Fruit fly (Drosophila melanogaster): ENCODE measurements around the gene dy.

The dy gene

dm6 chrX:11806867-11807747 lies 28.5 kb upstream of the dy start, which contains the start of gene Hsc70-3 (continued):
- no peak for TF ChIP-seq Poxn (GFP tag; IDR thresholded peaks at IDR 0.05)
- no peak for TF ChIP-seq run (tag; optimal IDR thresholded peaks at IDR 0.05)
- no peak for TF ChIP-seq ken (GFP tag; IDR thresholded peaks at IDR 0.05)
- TF ChIP-seq Hand (GFP tag; optimal IDR thresholded peaks at IDR 0.05): peak; percentile 9
- TF ChIP-seq Sin3A (optimal IDR thresholded peaks at IDR 0.05): no peak
- TF ChIP-seq row (GFP tag; IDR thresholded peaks at IDR 0.05): peak; percentile 83
- peak; percentile 25; the same call in 1 of the 2 replicates for TF ChIP-seq CG31441 (GFP tag; IDR thresholded peaks at IDR 0.05)
- no peak for TF ChIP-seq TFAM (GFP tag; optimal IDR thresholded peaks at IDR 0.05)
- TF ChIP-seq GATAe (GFP tag; conservative IDR thresholded peaks at IDR 0.05): no peak
- peak; percentile 75; the same call in 2 of the 3 replicates for TF ChIP-seq CG34224 (GFP tag; IDR thresholded peaks at IDR 0.05; ENCODE audit: partially characterized antibody)
- no peak for TF ChIP-seq CG3995 (GFP tag; optimal IDR thresholded peaks at IDR 0.05)
- TF ChIP-seq Neu2 (GFP tag; optimal IDR thresholded peaks at IDR 0.05; ENCODE audit: borderline replicate concordance): no peak
- TF ChIP-seq Pdp1 (GFP tag; optimal IDR thresholded peaks at IDR 0.05): peak in 1 of 2 experiments; percentile 36
- 0 out of 2 replicates have a peak, but pooled peaks have one; percentile 17 for TF ChIP-seq sim (GFP tag; IDR thresholded peaks at IDR 0.05)
- no peak for TF ChIP-seq maf-S (GFP tag; optimal IDR thresholded peaks at IDR 0.05)
- TF ChIP-seq al (GFP tag; IDR thresholded peaks at IDR 0.05): no peak
- TF ChIP-seq HLHmδ (GFP tag; optimal IDR thresholded peaks at IDR 0.05): peak; percentile 62
- peak; percentile 30 for TF ChIP-seq CG7556 (GFP tag; optimal IDR thresholded peaks at IDR 0.05)
- no peak for TF ChIP-seq mam (GFP tag; optimal IDR thresholded peaks at IDR 0.05)
- TF ChIP-seq CG12104 (GFP tag; optimal IDR thresholded peaks at IDR 0.05): no peak
- no peak for TF ChIP-seq Taf1 (GFP tag; IDR thresholded peaks at IDR 0.05)
- TF ChIP-seq CG3065 (GFP tag; optimal IDR thresholded peaks at IDR 0.05): peak; percentile 49
- no peak for TF ChIP-seq chn (GFP tag; optimal IDR thresholded peaks at IDR 0.05)
- TF ChIP-seq sr (GFP tag; IDR thresholded peaks at IDR 0.05): peak; percentile 86
- TF ChIP-seq CTCF (GFP tag; optimal IDR thresholded peaks at IDR 0.05): no peak
- TF ChIP-seq CG6854 (GFP tag; optimal IDR thresholded peaks at IDR 0.05): no peak
- TF ChIP-seq CG2120 (GFP tag; optimal IDR thresholded peaks at IDR 0.05): no peak
- TF ChIP-seq CG1647 (GFP tag; optimal IDR thresholded peaks at IDR 0.05): no peak

- TF ChIP-seq Abd-B (GFP tag; optimal IDR thresholded peaks at IDR 0.05) (no peak), CG42726 (GFP tag; IDR thresholded peaks at IDR 0.05; ENCODE audit: partially characterized antibody) (no peak), aop (GFP tag; IDR thresholded peaks at IDR 0.05) (no peak), bcd (GFP tag; optimal IDR thresholded peaks at IDR 0.05) (no peak), amos (GFP tag; IDR thresholded peaks at IDR 0.05; ENCODE audit: partially characterized antibody) (0 out of 2 replicates have a peak, but pooled peaks have one; percentile 21), CG1603 (tag; optimal IDR thresholded peaks at IDR 0.05) (peak; percentile 42), BEAF-32 (GFP tag; optimal IDR thresholded peaks at IDR 0.05) (peak; percentile 30), Drgx (GFP tag; IDR thresholded peaks at IDR 0.05) (no peak), CG15514 (GFP tag; optimal IDR thresholded peaks at IDR 0.05) (peak; percentile 59), CG14441 (GFP tag; IDR thresholded peaks at IDR 0.05) (no peak), dimm (GFP tag; IDR thresholded peaks at IDR 0.05) (no peak), CG1647 (GFP tag; optimal IDR thresholded peaks at IDR 0.05) (no peak), CG14860 (GFP tag; IDR thresholded peaks at IDR 0.05; ENCODE audit: partially characterized antibody) (no peak), CG13624 (GFP tag; optimal IDR thresholded peaks at IDR 0.05) (no peak), Hr78 (GFP tag; optimal IDR thresholded peaks at IDR 0.05) (no peak), Nf-YB (GFP tag; optimal IDR thresholded peaks at IDR 0.05) (no peak), lab (GFP tag; optimal IDR thresholded peaks at IDR 0.05) (peak; percentile 48), Taf1 (GFP tag; IDR thresholded peaks at IDR 0.05) (no peak), knrl (GFP tag; IDR thresholded peaks at IDR 0.05; ENCODE audit: partially characterized antibody) (0 out of 3 replicates have a peak, but pooled peaks have one; percentile 27), dmrt11E (tag; optimal IDR thresholded peaks at IDR 0.05) (no peak), NfI (GFP tag; optimal IDR thresholded peaks at IDR 0.05) (peak; percentile 37), CG16815 (GFP tag; optimal IDR thresholded peaks at IDR 0.05) (no peak), tll (GFP tag; optimal IDR thresholded peaks at IDR 0.05) (no peak)
These were observed 27.6 kb upstream of the dy start for dm6 chrX:11806196-11806595.
